Fruit fly (Drosophila melanogaster) whole organism, prepupa: ENCODE measurements around the gene CG6983.

Source experiments
- Blimp-1 ChIP-seq: fragments of 200-800 bp; sonication (Bioruptor generic); optimal IDR thresholded peaks from 3 replicates; lab custom pipeline; 2017; ENCODE audit warnings: missing biosample characterization, missing genetic modification characterization, mild to moderate bottlenecking, moderate library complexity, missing genetic modification reagents
- CG10631 ChIP-seq: fragments of 200-800 bp; sonication (Bioruptor generic); optimal IDR thresholded peaks from 2 replicates; lab custom pipeline; 2016; ENCODE audit warnings: missing biosample characterization, missing genetic modification characterization
- CG10669 ChIP-seq: fragments of 200-800 bp; sonication (Bioruptor generic); optimal IDR thresholded peaks from 3 replicates; lab custom pipeline; 2018; ENCODE audit warnings: missing biosample characterization, mild to moderate bottlenecking, missing genetic modification characterization, moderate library complexity
- CG11294 ChIP-seq: fragments of 200-800 bp; sonication (Bioruptor generic); IDR thresholded peaks from 2 replicates; pipeline ENCODE4 v1.3.6; 2022; ENCODE audit warnings: missing biosample characterization, missing genetic modification characterization
- CG11762 ChIP-seq: fragments of 200-800 bp; sonication (Bioruptor generic); optimal IDR thresholded peaks from 3 replicates; lab custom pipeline; 2016; ENCODE audit warnings: missing biosample characterization, missing genetic modification characterization; ENCODE audit not compliant: insufficient read depth
- CG15336 ChIP-seq: fragments of 200-800 bp; sonication (Bioruptor generic); IDR thresholded peaks from 2 replicates; pipeline ENCODE4 v1.3.6; 2022; ENCODE audit warnings: missing biosample characterization, missing genetic modification characterization
- CG1621 ChIP-seq: fragments of 200-800 bp; sonication (Bioruptor generic); optimal IDR thresholded peaks from 3 replicates; lab custom pipeline; 2018; ENCODE audit warnings: missing biosample characterization, mild to moderate bottlenecking, missing genetic modification characterization
- CG16779 ChIP-seq: fragments of 200-800 bp; sonication (Bioruptor generic); optimal IDR thresholded peaks from 3 replicates; lab custom pipeline; 2017; ENCODE audit warnings: missing biosample characterization, mild to moderate bottlenecking, missing genetic modification characterization
- CG3032 ChIP-seq: fragments of 200-800 bp; optimal IDR thresholded peaks from 2 replicates; lab custom pipeline; 2019; ENCODE audit warnings: missing biosample characterization, mild to moderate bottlenecking, missing genetic modification characterization, moderate library complexity
- CG31627 ChIP-seq: fragments of 200-800 bp; sonication (Bioruptor generic); optimal IDR thresholded peaks from 3 replicates; lab custom pipeline; 2016; ENCODE audit warnings: missing biosample characterization, missing genetic modification characterization
- CG32006 ChIP-seq: fragments of 200-800 bp; sonication (Bioruptor generic); optimal IDR thresholded peaks from 3 replicates; lab custom pipeline; 2017; ENCODE audit warnings: missing biosample characterization, mild to moderate bottlenecking, missing genetic modification characterization
- CG34406 ChIP-seq: fragments of 200-800 bp; sonication (Bioruptor generic); optimal IDR thresholded peaks from 3 replicates; lab custom pipeline; 2016; ENCODE audit warnings: missing biosample characterization, missing genetic modification characterization
- CG6276 ChIP-seq: fragments of 200-800 bp; sonication (Bioruptor generic); optimal IDR thresholded peaks from 2 replicates; lab custom pipeline; 2017; ENCODE audit warnings: missing biosample characterization, mild to moderate bottlenecking, missing genetic modification characterization
- CG6792 ChIP-seq: fragments of 200-800 bp; sonication (Bioruptor generic); optimal IDR thresholded peaks from 3 replicates; lab custom pipeline; 2016; ENCODE audit warnings: missing biosample characterization, missing genetic modification characterization
- CG6808 ChIP-seq: fragments of 200-800 bp; sonication (Bioruptor generic); optimal IDR thresholded peaks from 3 replicates; lab custom pipeline; 2017; ENCODE audit warnings: missing biosample characterization, missing genetic modification characterization, mild to moderate bottlenecking, moderate library complexity, missing genetic modification reagents
- CG6854 ChIP-seq: fragments of 200-800 bp; sonication (Bioruptor generic); optimal IDR thresholded peaks from 2 replicates; lab custom pipeline; 2017; ENCODE audit warnings: missing biosample characterization, mild to moderate bottlenecking, missing genetic modification characterization
- CG7368 ChIP-seq: fragments of 200-800 bp; sonication (Bioruptor generic); optimal IDR thresholded peaks from 3 replicates; lab custom pipeline; 2016; ENCODE audit warnings: missing biosample characterization, missing genetic modification characterization
- CG8119 ChIP-seq: fragments of 200-800 bp; sonication (Bioruptor generic); IDR thresholded peaks from 3 replicates; pipeline ENCODE4 v1.3.6; 2022; ENCODE audit warnings: missing biosample characterization, missing genetic modification characterization
- CG8319 ChIP-seq: fragments of 200-800 bp; sonication (Bioruptor generic); optimal IDR thresholded peaks from 3 replicates; lab custom pipeline; 2016; ENCODE audit warnings: missing biosample characterization, missing genetic modification characterization
- Eip75B ChIP-seq: fragments of 200-800 bp; sonication (Bioruptor generic); optimal IDR thresholded peaks from 3 replicates; lab custom pipeline; 2016; ENCODE audit warnings: missing biosample characterization, missing genetic modification characterization
- Eip78C ChIP-seq: fragments of 200-800 bp; sonication (Bioruptor generic); peaks from one replicate; lab custom pipeline; 2016; ENCODE audit warnings: missing biosample characterization, missing genetic modification characterization
- Gug ChIP-seq: fragments of 200-800 bp; sonication (Bioruptor generic); IDR thresholded peaks from 2 replicates; pipeline ENCODE4 v1.3.6; 2022; ENCODE audit warnings: missing biosample characterization, missing genetic modification characterization
- Hr38 ChIP-seq: sonication (Bioruptor generic); optimal IDR thresholded peaks from 2 replicates; lab custom pipeline; 2016; ENCODE audit warnings: missing biosample characterization, missing genetic modification characterization
- Hr39 ChIP-seq: fragments of 200-800 bp; sonication (Bioruptor generic); optimal IDR thresholded peaks from 2 replicates; lab custom pipeline; 2016; ENCODE audit warnings: missing biosample characterization, missing genetic modification characterization
- Hr4 ChIP-seq: fragments of 200-800 bp; sonication (Bioruptor generic); optimal IDR thresholded peaks from 3 replicates; lab custom pipeline; 2016; ENCODE audit warnings: missing biosample characterization, missing genetic modification characterization
- Lpt ChIP-seq: fragments of 200-800 bp; sonication (Bioruptor generic); optimal IDR thresholded peaks from 3 replicates; lab custom pipeline; 2016; ENCODE audit warnings: missing biosample characterization, missing genetic modification characterization
- Met ChIP-seq: fragments of 200-800 bp; sonication (Bioruptor generic); optimal IDR thresholded peaks from 3 replicates; lab custom pipeline; 2016; ENCODE audit warnings: missing biosample characterization, missing genetic modification characterization
- OdsH ChIP-seq: fragments of 200-800 bp; sonication (Bioruptor generic); optimal IDR thresholded peaks from 3 replicates; lab custom pipeline; 2016; ENCODE audit warnings: missing biosample characterization, missing genetic modification characterization
- Smox ChIP-seq: fragments of 200-800 bp; sonication (Bioruptor generic); optimal IDR thresholded peaks from 3 replicates; lab custom pipeline; 2016; ENCODE audit warnings: missing biosample characterization, missing genetic modification characterization
- Sox102F ChIP-seq: fragments of 200-800 bp; sonication (Bioruptor generic); optimal IDR thresholded peaks from 2 replicates; lab custom pipeline; 2016; ENCODE audit warnings: missing biosample characterization, mild to moderate bottlenecking, missing genetic modification characterization
- Sox14 ChIP-seq: fragments of 200-800 bp; sonication (Bioruptor generic); optimal IDR thresholded peaks from 3 replicates; lab custom pipeline; 2016; ENCODE audit warnings: missing biosample characterization, missing genetic modification characterization
- Sox15 ChIP-seq: fragments of 200-800 bp; sonication (Bioruptor generic); optimal IDR thresholded peaks from 3 replicates; lab custom pipeline; 2016; ENCODE audit warnings: missing biosample characterization, missing genetic modification characterization
- achi ChIP-seq: fragments of 200-800 bp; sonication (Bioruptor generic); optimal IDR thresholded peaks from 3 replicates; lab custom pipeline; 2016; ENCODE audit warnings: missing biosample characterization, missing genetic modification characterization
- acj6 ChIP-seq: fragments of 200-800 bp; sonication (Bioruptor generic); optimal IDR thresholded peaks from 3 replicates; lab custom pipeline; 2016; ENCODE audit warnings: missing biosample characterization, missing genetic modification characterization
- dac ChIP-seq: fragments of 200-800 bp; sonication (Bioruptor generic); optimal IDR thresholded peaks from 2 replicates; lab custom pipeline; 2017; ENCODE audit warnings: missing biosample characterization, mild to moderate bottlenecking, missing genetic modification characterization
- dsx ChIP-seq: fragments of 200-800 bp; optimal IDR thresholded peaks from 3 replicates; lab custom pipeline; 2019; ENCODE audit warnings: missing biosample characterization, mild to moderate bottlenecking, missing genetic modification characterization, moderate library complexity; ENCODE audit not compliant: poor library complexity, severe bottlenecking
- esn ChIP-seq: fragments of 200-800 bp; sonication (Bioruptor generic); optimal IDR thresholded peaks from 2 replicates; lab custom pipeline; 2016; ENCODE audit warnings: missing biosample characterization, mild to moderate bottlenecking, missing genetic modification characterization, moderate library complexity
- fd59A ChIP-seq: fragments of 200-800 bp; sonication (Bioruptor generic); optimal IDR thresholded peaks from 2 replicates; lab custom pipeline; 2017; ENCODE audit warnings: missing biosample characterization, mild to moderate bottlenecking, missing genetic modification characterization, missing genetic modification reagents
- fd85E ChIP-seq: fragments of 200-800 bp; sonication (Bioruptor generic); optimal IDR thresholded peaks from 3 replicates; lab custom pipeline; 2016; ENCODE audit warnings: missing biosample characterization, missing genetic modification characterization
- fkh ChIP-seq: fragments of 200-800 bp; sonication (Bioruptor generic); optimal IDR thresholded peaks from 3 replicates; lab custom pipeline; 2017; ENCODE audit warnings: missing biosample characterization, mild to moderate bottlenecking, missing genetic modification characterization, moderate library complexity
- lz ChIP-seq: fragments of 200-800 bp; sonication (Bioruptor generic); optimal IDR thresholded peaks from 3 replicates; lab custom pipeline; 2016; ENCODE audit warnings: missing biosample characterization, missing genetic modification characterization
- net ChIP-seq: fragments of 200-800 bp; sonication (Bioruptor generic); optimal IDR thresholded peaks from 3 replicates; lab custom pipeline; 2016; ENCODE audit warnings: missing biosample characterization, missing genetic modification characterization
- salr ChIP-seq, 2 experiments: fragments of 200-800 bp; sonication (Bioruptor generic); optimal IDR thresholded peaks; 3 replicates each; lab custom pipeline; 2016 to 2018; ENCODE audit warnings: missing biosample characterization in 2 of 2, missing genetic modification characterization in 2 of 2, mild to moderate bottlenecking in 1 of 2
- spab ChIP-seq: fragments of 200-800 bp; sonication (Bioruptor generic); optimal IDR thresholded peaks from 2 replicates; lab custom pipeline; 2017; ENCODE audit warnings: missing biosample characterization, mild to moderate bottlenecking, missing genetic modification characterization, missing genetic modification reagents
- ss ChIP-seq, 2 experiments: fragments of 200-800 bp; sonication (Bioruptor generic); optimal IDR thresholded peaks; 2 replicates in 1 of 2; 3 replicates in 1 of 2; lab custom pipeline; 2017 to 2018; ENCODE audit warnings: mild to moderate bottlenecking in 2 of 2, missing biosample characterization in 2 of 2, missing genetic modification characterization in 2 of 2, moderate library complexity in 1 of 2
- svp ChIP-seq: fragments of 200-800 bp; sonication (Bioruptor generic); peaks from one replicate; lab custom pipeline; 2016; ENCODE audit warnings: missing biosample characterization, missing genetic modification characterization
- topi ChIP-seq: fragments of 200-800 bp; sonication (Bioruptor generic); optimal IDR thresholded peaks from 3 replicates; lab custom pipeline; 2016; ENCODE audit warnings: missing biosample characterization, missing genetic modification characterization
- vri ChIP-seq: fragments of 200-800 bp; sonication (Bioruptor generic); optimal IDR thresholded peaks from 3 replicates; lab custom pipeline; 2016; ENCODE audit warnings: missing biosample characterization, mild to moderate bottlenecking, missing genetic modification characterization

CG6983 gene

DNA sequence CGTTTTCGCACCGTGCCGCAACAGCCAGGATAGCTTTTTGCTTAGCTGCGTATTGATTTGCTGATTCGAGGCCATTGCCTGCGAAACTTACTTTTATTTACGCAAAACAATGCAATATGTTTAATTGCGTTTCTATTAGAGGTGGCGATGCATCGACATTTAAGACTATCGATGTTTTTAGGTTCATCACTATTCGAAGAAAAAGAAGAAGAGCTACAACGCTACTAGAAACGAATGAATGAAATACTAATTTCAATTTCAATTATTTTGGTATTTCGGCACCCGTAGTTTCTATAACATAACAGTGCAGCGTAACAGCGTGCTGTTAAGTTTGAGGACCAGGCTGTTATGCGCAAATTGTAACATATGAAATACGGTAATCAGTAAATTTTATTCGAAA lies 44.1 kb downstream of the CG6983 start, which contains the start of the genes Tpt, mkg-p and CG13667:
Gene Tpt, minus strand, starts transcription at position 155 of the 400 bp plus-strand sequence.
Gene mkg-p, minus strand, starts transcription at position 155 of the 400 bp plus-strand sequence.
Gene CG13667, plus strand, starts transcription at position 332 of the 400 bp plus-strand sequence.
- TF ChIP-seq vri (GFP tag; lab: Kevin White, UChicago) (no peak), CG1621 (tag; lab: Kevin White, UChicago) (peak; percentile 54)

DNA sequence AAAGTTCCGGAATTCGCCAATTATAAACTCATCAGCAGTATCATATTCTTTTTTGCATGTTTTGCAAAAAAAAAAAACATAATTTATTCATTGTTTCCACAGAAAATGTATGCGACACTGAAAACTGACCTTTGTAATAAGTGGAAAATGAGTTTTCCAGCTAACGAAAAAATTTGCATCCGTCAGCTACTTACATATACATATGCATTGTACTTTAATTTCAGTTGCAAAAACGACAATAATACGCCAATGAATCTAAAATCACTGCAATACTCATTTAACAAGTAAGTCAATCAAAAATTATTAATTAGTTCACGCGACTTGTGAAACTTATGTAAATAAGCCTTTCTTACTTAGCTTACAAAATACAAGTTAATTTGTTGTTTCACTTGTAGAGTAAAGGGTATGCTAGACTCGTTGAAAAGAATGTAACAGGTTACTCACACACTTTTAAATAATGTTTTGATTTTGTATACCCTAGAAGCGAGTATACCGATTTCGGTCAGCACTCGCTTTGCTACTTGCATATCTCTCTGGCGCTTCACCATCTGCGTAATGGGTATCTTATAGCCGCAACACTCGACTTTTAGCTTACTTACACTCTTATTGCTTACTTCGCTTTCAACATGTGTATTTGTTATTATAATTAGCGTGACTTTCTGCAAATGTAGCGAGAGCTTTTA lies 50.3 kb downstream of the CG6983 start:
- TF ChIP-seq Sox14 (GFP tag; lab: Kevin White, UChicago) (no peak), svp (no peak), fkh (no peak), CG3032 (tag; lab: Kevin White, UChicago) (peak; percentile 80), Met (GFP tag; lab: Kevin White, UChicago) (no peak), spab (no peak), CG11762 (GFP tag; lab: Kevin White, UChicago) (peak; percentile 71), dsx (GFP tag; lab: Kevin White, UChicago) (no peak), Hr38 (GFP tag; lab: Kevin White, UChicago) (no peak), CG11294 (GFP tag; lab: Robert Waterston, UW) (peak; percentile 65), topi (GFP tag; lab: Kevin White, UChicago) (no peak), Smox (GFP tag; lab: Kevin White, UChicago) (no peak), fd59A (peak; percentile 49), lz (GFP tag; lab: Kevin White, UChicago) (no peak), CG6808 (GFP tag; lab: Kevin White, UChicago) (no peak), Gug (GFP tag; lab: Robert Waterston, UW) (peak; percentile 60; the same call in 1 of the 2 replicates), CG1621 (tag; lab: Kevin White, UChicago) (peak; percentile 66), CG31627 (GFP tag; lab: Kevin White, UChicago) (peak; percentile 90), CG7368 (GFP tag; lab: Kevin White, UChicago) (no peak), Hr4 (no peak), CG8119 (GFP tag; lab: Robert Waterston, UW) (peak; percentile 74; the same call in 2 of the 3 replicates), CG10669 (GFP tag; lab: Kevin White, UChicago) (no peak), CG8319 (GFP tag; lab: Kevin White, UChicago) (peak; percentile 74), OdsH (GFP tag; lab: Kevin White, UChicago) (no peak), CG6854 (GFP tag; lab: Kevin White, UChicago) (peak; percentile 60), Hr39 (peak; percentile 90), salr (GFP tag; optimal IDR thresholded peaks at IDR 0.05; lab: Kevin White, UChicago) (peak in 1 of 2 experiments; percentile 72), CG32006 (GFP tag; lab: Kevin White, UChicago) (no peak), Eip78C (no peak), achi (GFP tag; lab: Kevin White, UChicago) (no peak), Sox15 (peak; percentile 70), acj6 (GFP tag; lab: Kevin White, UChicago) (no peak), ss (GFP tag; optimal IDR thresholded peaks at IDR 0.05; lab: Kevin White, UChicago) (no peak), Lpt (GFP tag; lab: Kevin White, UChicago) (no peak), net (GFP tag; lab: Kevin White, UChicago) (no peak), CG6276 (no peak), fd85E (GFP tag; lab: Kevin White, UChicago) (no peak), Eip75B (GFP tag; lab: Kevin White, UChicago) (no peak), esn (GFP tag; lab: Kevin White, UChicago) (peak; percentile 84), CG10631 (no peak), CG15336 (peak; percentile 83), CG16779 (no peak), dac (GFP tag; lab: Kevin White, UChicago) (no peak), Blimp-1 (GFP tag; lab: Kevin White, UChicago) (peak; percentile 68), vri (GFP tag; lab: Kevin White, UChicago) (no peak), CG34406 (GFP tag; lab: Kevin White, UChicago) (peak; percentile 77), Sox102F (peak; percentile 85), CG6792 (GFP tag; lab: Kevin White, UChicago) (peak; percentile 63)
